Worm (Caenorhabditis elegans): Measurements from ENCODE around the gene T03F6.10.
"Not testable (repeated sequence)": the region's sequence is repeated elsewhere in the genome, so short reads cannot be mapped to it uniquely, and the experiment has no call there.

T03F6.10 gene

ce11 chrIII:13418975-13419374 is 40.8 kb upstream of the T03F6.10 start:
- TF ChIP-seq jun-1 (tag; optimal IDR thresholded peaks at IDR 0.05), result no peak
- no peak for TF ChIP-seq ztf-11 (tag; optimal IDR thresholded peaks at IDR 0.05)
- TF ChIP-seq xbp-1 (tag; optimal IDR thresholded peaks at IDR 0.05), result no peak

ce11 chrIII:13411202-13411601 is 33.1 kb upstream of the T03F6.10 start:
- TF ChIP-seq efl-1 (optimal IDR thresholded peaks at IDR 0.05) (no peak), efl-1 (GFP tag; optimal IDR thresholded peaks at IDR 0.05 in 1 of 2) (no peak), lin-35 (GFP tag; optimal IDR thresholded peaks at IDR 0.05) (peak in 1 of 2 experiments; percentile 10)

- TF ChIP-seq rnt-1 (tag; optimal IDR thresholded peaks at IDR 0.05), result peak; percentile 37
- TF ChIP-seq ceh-8 (GFP tag; optimal IDR thresholded peaks at IDR 0.05), result no peak
- no peak for TF ChIP-seq efl-1 (optimal IDR thresholded peaks at IDR 0.05)
- peak in 1 of 2 experiments; percentile 86 for TF ChIP-seq efl-1 (GFP tag; optimal IDR thresholded peaks at IDR 0.05 in 1 of 2)
- TF ChIP-seq xbp-1 (tag; optimal IDR thresholded peaks at IDR 0.05), result no peak
- TF ChIP-seq nhr-77 (tag; optimal IDR thresholded peaks at IDR 0.05), result peak; percentile 4
Observed at ce11 chrIII:13409498-13409897, 31.4 kb upstream of the T03F6.10 start, which contains the start of gene myo-6. TSS of gene myo-6 (plus strand) at chrIII:13409798.

ce11 chrIII:13405504-13405903 is 27.4 kb upstream of the T03F6.10 start, which contains the start of gene nas-1:
TSS of gene nas-1 (plus strand) at chrIII:13405804.
- TF ChIP-seq fkh-8 (tag; optimal IDR thresholded peaks at IDR 0.05) (no peak), nhr-47 (tag; optimal IDR thresholded peaks at IDR 0.05) (no peak), nhr-71 (tag; optimal IDR thresholded peaks at IDR 0.05) (no peak), lsy-2 (tag; optimal IDR thresholded peaks at IDR 0.05) (no peak), swsn-7 (tag; optimal IDR thresholded peaks at IDR 0.05) (no peak), unc-130 (tag; optimal IDR thresholded peaks at IDR 0.05) (no peak), dpl-1 (GFP tag; optimal IDR thresholded peaks at IDR 0.05) (no peak), unc-30 (tag; optimal IDR thresholded peaks at IDR 0.05) (no peak), lin-39 (tag; optimal IDR thresholded peaks at IDR 0.05) (no peak), blmp-1 (tag; optimal IDR thresholded peaks at IDR 0.05) (no peak), C04F5.9 (tag; optimal IDR thresholded peaks at IDR 0.05) (no peak)

ce11 chrIII:13404418-13404817 is 26.3 kb upstream of the T03F6.10 start, which contains the start of gene ttr-52:
TSS of gene ttr-52 (plus strand) at chrIII:13404718.
- TF ChIP-seq elt-2 (tag; optimal IDR thresholded peaks at IDR 0.05) (no peak), elt-3 (tag; optimal IDR thresholded peaks at IDR 0.05) (no peak), mef-2 (tag; optimal IDR thresholded peaks at IDR 0.05) (no peak), ceh-63 (GFP tag; optimal IDR thresholded peaks at IDR 0.05) (no peak), fkh-8 (tag; optimal IDR thresholded peaks at IDR 0.05) (no peak), lin-15B (tag; optimal IDR thresholded peaks at IDR 0.05) (no peak)

- TF ChIP-seq lin-35 (GFP tag; optimal IDR thresholded peaks at IDR 0.05) (no peak), lin-15B (tag; optimal IDR thresholded peaks at IDR 0.05) (no peak), ceh-63 (GFP tag; optimal IDR thresholded peaks at IDR 0.05) (no peak), ets-5 (GFP tag; IDR thresholded peaks at IDR 0.05) (no peak), aha-1 (tag; optimal IDR thresholded peaks at IDR 0.05) (no peak)
Observed at ce11 chrIII:13402934-13403333, 24.8 kb upstream of the T03F6.10 start, which contains the start of gene mig-18. TSS of gene mig-18 (plus strand) at chrIII:13403234.

- not testable (repeated sequence) for TF ChIP-seq efl-1 (optimal IDR thresholded peaks at IDR 0.05); efl-1 (GFP tag; optimal IDR thresholded peaks at IDR 0.05 in 1 of 2); isw-1 (GFP tag; IDR thresholded peaks at IDR 0.05); ces-1 (GFP tag; optimal IDR thresholded peaks at IDR 0.05)
Observed at ce11 chrIII:13401673-13402258, 23.6 kb upstream of the T03F6.10 start, which contains the start of the genes srlf-9 and srlf-10. TSS of gene srlf-9 (minus strand) at chrIII:13401773. TSS of gene srlf-10 (plus strand) at chrIII:13402208.
